Worm (Caenorhabditis elegans) whole organism, L4 larva: ENCODE results near the gene F59A6.3.

ENCODE experiments used
- F26F4.8 ChIP-seq: fragments of 200-800 bp; sonication (Bioruptor generic); conservative IDR thresholded peaks from 2 replicates; pipeline ENCODE4 v1.3.6; 2022; ENCODE audit warnings: missing genetic modification characterization, missing compliant biosample characterization
- F49E8.2 ChIP-seq: sonication (generic microtip); optimal IDR thresholded peaks from 2 replicates; lab custom pipeline; 2016; ENCODE audit warnings: missing compliant biosample characterization, mild to moderate bottlenecking, missing genetic modification characterization, borderline replicate concordance
- T26A8.4 ChIP-seq: fragments of 200-800 bp; sonication (Bioruptor generic); IDR thresholded peaks from 2 replicates; pipeline ENCODE4 v1.3.6; 2022; ENCODE audit warnings: missing genetic modification characterization, missing compliant biosample characterization
- Y105C5A.15 ChIP-seq: fragments of 200-800 bp; sonication (Bioruptor generic); IDR thresholded peaks from 2 replicates; pipeline ENCODE4 v1.3.6; 2022; ENCODE audit warnings: missing genetic modification characterization, missing compliant biosample characterization
- Y5F2A.4 ChIP-seq: fragments of 200-800 bp; sonication (Bioruptor generic); optimal IDR thresholded peaks from 2 replicates; lab custom pipeline; 2018; ENCODE audit warnings: mild to moderate bottlenecking, missing genetic modification characterization, missing compliant biosample characterization
- ZK546.5 ChIP-seq, 2 experiments: sonication (generic microtip); optimal IDR thresholded peaks; 2 replicates each; lab custom pipeline; 2017; ENCODE audit warnings: missing biosample characterization in 2 of 2, missing genetic modification characterization in 2 of 2
- aha-1 ChIP-seq: fragments of 150-350 bp; peaks from one replicate; lab custom pipeline; 2014; ENCODE audit warnings: missing biosample characterization, missing genetic modification characterization
- aly-2 ChIP-seq: sonication (generic microtip); optimal IDR thresholded peaks from 2 replicates; lab custom pipeline; 2018; ENCODE audit warnings: missing biosample characterization, missing genetic modification characterization
- ceh-20 ChIP-seq: fragments of 200-800 bp; sonication (Bioruptor generic); IDR thresholded peaks from 2 replicates; pipeline ENCODE4 v1.3.6; 2022; ENCODE audit warnings: missing genetic modification reagents, missing genetic modification characterization, missing compliant biosample characterization
- ceh-28 ChIP-seq: fragments of 150-350 bp; optimal IDR thresholded peaks from 2 replicates; lab custom pipeline; 2014; ENCODE audit warnings: missing biosample characterization, missing genetic modification reagents, missing genetic modification characterization
- cey-2 ChIP-seq: sonication (generic microtip); optimal IDR thresholded peaks from 3 replicates; lab custom pipeline; 2017; ENCODE audit warnings: missing genetic modification characterization, mild to moderate bottlenecking, missing compliant biosample characterization, antibody characterized with exemption, borderline replicate concordance; ENCODE audit not compliant: insufficient read depth
- daf-12 ChIP-seq: fragments of 150-350 bp; optimal IDR thresholded peaks from 2 replicates; lab custom pipeline; 2014; ENCODE audit warnings: missing biosample characterization, missing genetic modification reagents, missing genetic modification characterization
- daf-16 ChIP-seq, 3 experiments: sonication (generic microtip); optimal IDR thresholded peaks; 2 replicates each; lab custom pipeline; 2016 to 2017; ENCODE audit warnings: missing genetic modification characterization in 3 of 3, missing genetic modification reagents in 3 of 3, mild to moderate bottlenecking in 2 of 3, missing compliant biosample characterization in 2 of 3, missing biosample characterization in 1 of 3, moderate library complexity in 1 of 3
- daf-8 ChIP-seq: fragments of 200-800 bp; sonication (Bioruptor generic); IDR thresholded peaks from 2 replicates; pipeline ENCODE4 v1.3.6; 2022; ENCODE audit warnings: missing genetic modification characterization, missing compliant biosample characterization
- dmd-6 ChIP-seq: fragments of 200-800 bp; sonication (Bioruptor generic); IDR thresholded peaks from 2 replicates; pipeline ENCODE4 v1.3.6; 2022; ENCODE audit warnings: missing genetic modification reagents, missing genetic modification characterization, missing compliant biosample characterization
- dmd-9 ChIP-seq: fragments of 200-800 bp; sonication (Bioruptor generic); IDR thresholded peaks from 2 replicates; pipeline ENCODE4 v1.3.6; 2022; ENCODE audit warnings: missing genetic modification reagents, missing genetic modification characterization, missing compliant biosample characterization
- dpl-1 ChIP-seq: fragments of 150-350 bp; optimal IDR thresholded peaks from 2 replicates; lab custom pipeline; 2014; ENCODE audit warnings: missing biosample characterization, missing genetic modification reagents, missing genetic modification characterization
- duxl-1 ChIP-seq: sonication (generic microtip); optimal IDR thresholded peaks from 2 replicates; lab custom pipeline; 2016; ENCODE audit warnings: mild to moderate bottlenecking, missing genetic modification characterization, moderate library complexity, missing compliant biosample characterization; ENCODE audit not compliant: poor library complexity
- dve-1 ChIP-seq: sonication (generic microtip); optimal IDR thresholded peaks from 2 replicates; lab custom pipeline; 2017; ENCODE audit warnings: antibody characterized with exemption, mild to moderate bottlenecking, missing genetic modification characterization, missing compliant biosample characterization; ENCODE audit not compliant: insufficient read depth
- egl-27 ChIP-seq: sonication (generic microtip); optimal IDR thresholded peaks from 3 replicates; lab custom pipeline; 2017; ENCODE audit warnings: missing biosample characterization, missing genetic modification reagents, missing genetic modification characterization
- egl-43 ChIP-seq: fragments of 200-800 bp; sonication (Bioruptor generic); IDR thresholded peaks from 2 replicates; pipeline ENCODE4 v1.3.6; 2022; ENCODE audit warnings: missing genetic modification reagents, missing genetic modification characterization, missing compliant biosample characterization
- gei-8 ChIP-seq: fragments of 200-800 bp; sonication (Bioruptor generic); optimal IDR thresholded peaks from 2 replicates; lab custom pipeline; 2018; ENCODE audit warnings: mild to moderate bottlenecking, missing genetic modification characterization, missing compliant biosample characterization
- hif-1 ChIP-seq, 2 experiments: sonication (generic microtip); optimal IDR thresholded peaks; 2 replicates each; lab custom pipeline; 2016 to 2017; ENCODE audit warnings: missing compliant biosample characterization in 2 of 2, missing genetic modification characterization in 2 of 2, missing genetic modification reagents in 2 of 2, missing genotype in 2 of 2, mild to moderate bottlenecking in 1 of 2
- hlh-11 ChIP-seq: fragments of 200-800 bp; sonication (Bioruptor generic); optimal IDR thresholded peaks from 2 replicates; lab custom pipeline; 2018; ENCODE audit warnings: mild to moderate bottlenecking, missing genetic modification characterization, missing compliant biosample characterization
- lin-38 ChIP-seq: fragments of 200-800 bp; sonication (Bioruptor generic); IDR thresholded peaks from 2 replicates; pipeline ENCODE4 v1.3.6; 2022; ENCODE audit warnings: missing genetic modification reagents, missing genetic modification characterization, missing compliant biosample characterization
- lsy-2 ChIP-seq, 2 experiments: fragments of 150-350 bp in 1 of 2; sonication (generic microtip) in 1 of 2; optimal IDR thresholded peaks; 2 replicates each; lab custom pipeline; 2014 to 2017; ENCODE audit warnings: missing biosample characterization in 2 of 2, missing genetic modification characterization in 2 of 2
- madf-9 ChIP-seq: fragments of 200-800 bp; sonication (Bioruptor generic); conservative IDR thresholded peaks from 2 replicates; pipeline ENCODE4 v1.3.6; 2022; ENCODE audit warnings: missing genetic modification reagents, missing genetic modification characterization, missing compliant biosample characterization
- mdt-29 ChIP-seq: fragments of 200-800 bp; sonication (Bioruptor generic); IDR thresholded peaks from 2 replicates; pipeline ENCODE4 v1.3.6; 2022; ENCODE audit warnings: missing genetic modification reagents, missing genetic modification characterization, missing compliant biosample characterization
- mep-1 ChIP-seq: fragments of 150-350 bp; sonication (generic microtip); optimal IDR thresholded peaks from 3 replicates; lab custom pipeline; 2014; ENCODE audit warnings: missing biosample characterization, missing genetic modification characterization
- nhr-237 ChIP-seq: sonication (generic microtip); optimal IDR thresholded peaks from 2 replicates; lab custom pipeline; 2017; ENCODE audit warnings: missing biosample characterization, missing genetic modification characterization
- nhr-28 ChIP-seq: fragments of 150-350 bp; optimal IDR thresholded peaks from 2 replicates; lab custom pipeline; 2014; ENCODE audit warnings: missing biosample characterization, missing genetic modification characterization
- nhr-42 ChIP-seq: fragments of 200-800 bp; sonication (Bioruptor generic); IDR thresholded peaks from 2 replicates; pipeline ENCODE4 v1.3.6; 2022; ENCODE audit warnings: missing genetic modification characterization, missing compliant biosample characterization
- nhr-6 ChIP-seq: fragments of 150-350 bp; optimal IDR thresholded peaks from 2 replicates; lab custom pipeline; 2014; ENCODE audit warnings: missing biosample characterization, missing genetic modification characterization
- php-3 ChIP-seq: fragments of 200-800 bp; sonication (Bioruptor generic); IDR thresholded peaks from 2 replicates; pipeline ENCODE4 v1.3.6; 2022; ENCODE audit warnings: missing genetic modification reagents, missing genetic modification characterization, missing compliant biosample characterization
- pqm-1 ChIP-seq: sonication (generic microtip); optimal IDR thresholded peaks from 2 replicates; lab custom pipeline; 2017; ENCODE audit warnings: missing biosample characterization, missing genetic modification characterization
- rbr-2 ChIP-seq: sonication (generic microtip); optimal IDR thresholded peaks from 2 replicates; lab custom pipeline; 2016; ENCODE audit warnings: missing genotype, missing genetic modification characterization, missing compliant biosample characterization
- set-16 ChIP-seq: fragments of 200-800 bp; sonication (Bioruptor generic); IDR thresholded peaks from 2 replicates; pipeline ENCODE4 v1.3.6; 2022; ENCODE audit warnings: missing genetic modification reagents, missing genetic modification characterization, missing compliant biosample characterization
- skn-1 ChIP-seq: fragments of 150-350 bp; optimal IDR thresholded peaks from 2 replicates; lab custom pipeline; 2014; ENCODE audit warnings: missing biosample characterization, missing genetic modification characterization
- tra-1 ChIP-seq: fragments of 200-800 bp; sonication (Bioruptor generic); IDR thresholded peaks from 2 replicates; pipeline ENCODE4 v1.3.6; 2022; ENCODE audit warnings: missing genetic modification reagents, missing genetic modification characterization, missing compliant biosample characterization
- unc-130 ChIP-seq: sonication (generic microtip); optimal IDR thresholded peaks from 2 replicates; lab custom pipeline; 2016; ENCODE audit warnings: missing genetic modification reagents, missing genetic modification characterization, missing compliant biosample characterization
- unc-39 ChIP-seq: sonication (generic microtip); optimal IDR thresholded peaks from 2 replicates; lab custom pipeline; 2017; ENCODE audit warnings: missing biosample characterization, missing genetic modification characterization
- unc-62 ChIP-seq, 3 experiments: fragments of 150-350 bp in 1 of 3; sonication (generic microtip); optimal IDR thresholded peaks in 2 of 3; peaks in 1 of 3; 1 replicate in 1 of 3; 2 replicates in 2 of 3; lab custom pipeline; 2014 to 2017; ENCODE audit warnings: missing biosample characterization in 3 of 3, missing genetic modification characterization in 3 of 3, missing genetic modification reagents in 3 of 3, missing genotype in 1 of 3
- vab-7 ChIP-seq: fragments of 200-800 bp; sonication (Bioruptor generic); IDR thresholded peaks from 2 replicates; pipeline ENCODE4 v1.3.6; 2022; ENCODE audit warnings: missing genetic modification reagents, missing genetic modification characterization, missing compliant biosample characterization
- zag-1 ChIP-seq: fragments of 150-350 bp; optimal IDR thresholded peaks from 2 replicates; lab custom pipeline; 2014; ENCODE audit warnings: missing biosample characterization, missing genetic modification characterization
- ztf-11 ChIP-seq: fragments of 150-350 bp; optimal IDR thresholded peaks from 2 replicates; lab custom pipeline; 2014; ENCODE audit warnings: missing biosample characterization, missing genetic modification characterization
- ztf-7 ChIP-seq: fragments of 150-350 bp; optimal IDR thresholded peaks from 2 replicates; lab custom pipeline; 2014; ENCODE audit warnings: missing biosample characterization, missing genetic modification characterization

The F59A6.3 gene

ce11 chrII:5008033-5008432 is at the start of gene F59A6.3:
Gene F59A6.3 (plus strand): TSS chrII:5008333.
- TF ChIP-seq F49E8.2 (tag; lab: Kevin White, UChicago), result no peak
- no peak for TF ChIP-seq tra-1 (GFP tag; lab: Robert Waterston, UW)
- TF ChIP-seq lin-38 (GFP tag; lab: Robert Waterston, UW), result no peak
- TF ChIP-seq, all 104 proteins: peak for 0

ce11 chrII:4959719-4960118 is 48.4 kb upstream of the F59A6.3 start, which contains the start of gene ulp-2:
Gene ulp-2 (minus strand): TSS chrII:4959876.
- TF ChIP-seq lin-38 (GFP tag; lab: Robert Waterston, UW) (no peak; the same call in none of the 2 replicates), dpl-1 (GFP tag; lab: Kevin White, UChicago) (peak; percentile 14), dmd-6 (GFP tag; lab: Robert Waterston, UW) (no peak), aha-1 (peak; percentile 96), lsy-2 (tag; optimal IDR thresholded peaks at IDR 0.05; lab: Kevin White, UChicago) (peak in 1 of 2 experiments; percentile 53)

- TF ChIP-seq mep-1, result no peak
- no peak for TF ChIP-seq php-3 (GFP tag; lab: Robert Waterston, UW)
- TF ChIP-seq ceh-28 (tag; lab: Kevin White, UChicago), result no peak
- TF ChIP-seq ceh-20, result no peak
- no peak for TF ChIP-seq madf-9 (GFP tag; lab: Robert Waterston, UW)
- no peak for TF ChIP-seq daf-16 (GFP tag; optimal IDR thresholded peaks at IDR 0.05; lab: Kevin White, UChicago)
- peak; percentile 46 for TF ChIP-seq daf-16 (tag; optimal IDR thresholded peaks at IDR 0.05; lab: Kevin White, UChicago)
- no peak for TF ChIP-seq egl-27
- TF ChIP-seq T26A8.4 (GFP tag; lab: Robert Waterston, UW), result no peak
- no peak for TF ChIP-seq dmd-9 (GFP tag; lab: Robert Waterston, UW)
- TF ChIP-seq skn-1 (tag; lab: Kevin White, UChicago), result no peak
- TF ChIP-seq Y105C5A.15, result no peak
- TF ChIP-seq gei-8 (GFP tag; lab: Kevin White, UChicago), result no peak
- no peak for TF ChIP-seq hif-1 (tag; optimal IDR thresholded peaks at IDR 0.05; lab: Kevin White, UChicago)
- TF ChIP-seq pqm-1 (tag; lab: Kevin White, UChicago), result peak; percentile 33
- TF ChIP-seq set-16 (GFP tag; lab: Robert Waterston, UW), result no peak
- TF ChIP-seq nhr-6 (tag; lab: Kevin White, UChicago), result no peak
- TF ChIP-seq egl-43, result no peak
- no peak for TF ChIP-seq ztf-11 (tag; lab: Kevin White, UChicago)
- TF ChIP-seq lin-38 (GFP tag; lab: Robert Waterston, UW), result no peak
- peak; percentile 83 for TF ChIP-seq nhr-28 (tag; lab: Kevin White, UChicago)
- TF ChIP-seq zag-1 (tag; lab: Kevin White, UChicago), result no peak
- TF ChIP-seq unc-130, result no peak
- TF ChIP-seq F26F4.8, result no peak
- peak; percentile 50 for TF ChIP-seq dve-1 (tag; lab: Kevin White, UChicago)
- no peak for TF ChIP-seq Y5F2A.4 (GFP tag; lab: Kevin White, UChicago)
- TF ChIP-seq dmd-6 (GFP tag; lab: Robert Waterston, UW), result peak; percentile 42; the same call in 1 of the 2 replicates
- TF ChIP-seq ZK546.5 (tag; optimal IDR thresholded peaks at IDR 0.05; lab: Kevin White, UChicago), result no peak
- TF ChIP-seq unc-39 (tag; lab: Kevin White, UChicago), result no peak
- TF ChIP-seq cey-2 (tag; lab: Kevin White, UChicago), result no peak
- no peak for TF ChIP-seq aha-1
- no peak for TF ChIP-seq daf-12 (tag; lab: Kevin White, UChicago)
- no peak for TF ChIP-seq dpl-1 (GFP tag; lab: Kevin White, UChicago)
- no peak for TF ChIP-seq vab-7 (GFP tag; lab: Robert Waterston, UW)
- TF ChIP-seq rbr-2 (tag; lab: Kevin White, UChicago), result no peak
- no peak for TF ChIP-seq ztf-7 (tag; lab: Kevin White, UChicago)
- no peak for TF ChIP-seq aly-2
- TF ChIP-seq nhr-42 (GFP tag; lab: Robert Waterston, UW), result no peak
- no peak for TF ChIP-seq nhr-237
- no peak for TF ChIP-seq unc-62 (GFP tag; optimal IDR thresholded peaks at IDR 0.05 in 1 of 2; lab: Kevin White, UChicago)
- TF ChIP-seq unc-62 (tag; optimal IDR thresholded peaks at IDR 0.05; lab: Kevin White, UChicago), result no peak
- no peak for TF ChIP-seq duxl-1
- peak; percentile 30 for TF ChIP-seq hlh-11
- TF ChIP-seq daf-8 (GFP tag; lab: Robert Waterston, UW), result no peak
- TF ChIP-seq mdt-29 (GFP tag; lab: Robert Waterston, UW), result no peak
Measured at ce11 chrII:4960690-4961089, 47.4 kb upstream of the F59A6.3 start.
